Fruit fly (Drosophila melanogaster) whole organism, embryonic: ENCODE data around the gene VhaM9.7-d.

Experiments
- B-H2 ChIP-seq: fragments of 200-800 bp; sonication (Bioruptor generic); optimal IDR thresholded peaks from 2 replicates; lab custom pipeline; 2018; ENCODE audit warnings: missing biosample characterization, mild to moderate bottlenecking, missing genetic modification characterization
- CG10321 ChIP-seq: fragments of 200-800 bp; sonication (Bioruptor generic); IDR thresholded peaks from 2 replicates; pipeline ENCODE4 v1.3.6; 2022; ENCODE audit warnings: missing biosample characterization, missing genetic modification characterization
- CG1233 ChIP-seq: fragments of 200-800 bp; sonication (Bioruptor generic); optimal IDR thresholded peaks from 4 replicates; lab custom pipeline; 2018; ENCODE audit warnings: missing biosample characterization, mild to moderate bottlenecking, missing genetic modification characterization
- CG12744 ChIP-seq: fragments of 200-800 bp; sonication (Bioruptor generic); optimal IDR thresholded peaks from 2 replicates; lab custom pipeline; 2016; ENCODE audit warnings: missing biosample characterization, missing genetic modification characterization
- CG13287 ChIP-seq: fragments of 200-800 bp; sonication (Bioruptor generic); IDR thresholded peaks from 2 replicates; pipeline ENCODE4 v1.3.6; 2022; ENCODE audit warnings: missing biosample characterization, missing genetic modification characterization; ENCODE audit not compliant: partially characterized antibody
- CG14050 ChIP-seq: fragments of 200-800 bp; sonication (Bioruptor generic); IDR thresholded peaks from 3 replicates; pipeline ENCODE4 v1.3.6; 2022; ENCODE audit warnings: missing biosample characterization, missing genetic modification characterization
- CG15073 ChIP-seq: fragments of 200-800 bp; sonication (Bioruptor generic); optimal IDR thresholded peaks from 2 replicates; lab custom pipeline; 2016; ENCODE audit warnings: missing biosample characterization, missing genetic modification characterization
- CG15479 ChIP-seq: fragments of 200-800 bp; sonication (Bioruptor generic); optimal IDR thresholded peaks from 3 replicates; lab custom pipeline; 2019; ENCODE audit warnings: missing biosample characterization, mild to moderate bottlenecking, missing genetic modification characterization, moderate library complexity
- CG18619 ChIP-seq: fragments of 200-800 bp; sonication (Bioruptor generic); optimal IDR thresholded peaks from 3 replicates; lab custom pipeline; 2017; ENCODE audit warnings: missing biosample characterization, mild to moderate bottlenecking, missing genetic modification characterization
- CG2199 ChIP-seq: fragments of 200-800 bp; sonication (Bioruptor generic); IDR thresholded peaks from 3 replicates; pipeline ENCODE4 v1.3.6; 2022; ENCODE audit warnings: missing biosample characterization, missing genetic modification characterization
- CG30403 ChIP-seq: fragments of 200-800 bp; sonication (Bioruptor generic); optimal IDR thresholded peaks from 3 replicates; lab custom pipeline; 2016; ENCODE audit warnings: missing biosample characterization, missing genetic modification characterization
- CG3847 ChIP-seq: fragments of 200-800 bp; sonication (Bioruptor generic); IDR thresholded peaks from 2 replicates; pipeline ENCODE4 v1.3.6; 2022; ENCODE audit warnings: missing biosample characterization, missing genetic modification characterization
- CG5953 ChIP-seq: fragments of 200-800 bp; sonication (Bioruptor generic); IDR thresholded peaks from 2 replicates; pipeline ENCODE4 v1.3.6; 2022; ENCODE audit warnings: missing biosample characterization, missing genetic modification characterization
- CG6765 ChIP-seq: fragments of 200-800 bp; sonication (Bioruptor generic); optimal IDR thresholded peaks from 3 replicates; lab custom pipeline; 2017; ENCODE audit warnings: missing biosample characterization, mild to moderate bottlenecking, missing genetic modification characterization
- CG8290 ChIP-seq, 3 experiments: fragments of 200-800 bp; sonication (Bioruptor generic); optimal IDR thresholded peaks; 2 replicates each; lab custom pipeline; 2016 to 2019; ENCODE audit warnings: missing biosample characterization in 3 of 3, missing genetic modification characterization in 3 of 3, mild to moderate bottlenecking in 2 of 3, moderate library complexity in 1 of 3
- CG8388 ChIP-seq: fragments of 200-800 bp; sonication (Bioruptor generic); optimal IDR thresholded peaks from 2 replicates; lab custom pipeline; 2019; ENCODE audit warnings: missing biosample characterization, mild to moderate bottlenecking, missing genetic modification characterization, moderate library complexity
- CG8478 ChIP-seq: fragments of >200 bp; optimal IDR thresholded peaks from 2 replicates; lab custom pipeline; 2018
- CG8765 ChIP-seq: fragments of 200-800 bp; sonication (Bioruptor generic); IDR thresholded peaks from 2 replicates; pipeline ENCODE4 v1.3.6; 2022; ENCODE audit warnings: missing biosample characterization, missing genetic modification characterization
- CG9932 ChIP-seq: fragments of 200-800 bp; sonication (Bioruptor generic); IDR thresholded peaks from 2 replicates; pipeline ENCODE4 v1.3.6; 2022; ENCODE audit warnings: missing biosample characterization, missing genetic modification characterization
- CoRest ChIP-seq: fragments of 200-800 bp; sonication (Bioruptor generic); optimal IDR thresholded peaks from 3 replicates; lab custom pipeline; 2018; ENCODE audit warnings: missing biosample characterization, mild to moderate bottlenecking, missing genetic modification characterization, moderate library complexity
- CrebB ChIP-seq: fragments of 200-800 bp; sonication (Bioruptor generic); optimal IDR thresholded peaks from 3 replicates; lab custom pipeline; 2018; ENCODE audit warnings: missing biosample characterization, mild to moderate bottlenecking, missing genetic modification characterization
- Dll ChIP-seq: fragments of 200-800 bp; sonication (Bioruptor generic); IDR thresholded peaks from 4 replicates; pipeline ENCODE4 v1.3.6; 2022; ENCODE audit warnings: missing biosample characterization, missing genetic modification characterization; ENCODE audit not compliant: partially characterized antibody
- Dref ChIP-seq: fragments of 200-800 bp; sonication (Bioruptor generic); IDR thresholded peaks from 2 replicates; pipeline ENCODE4 v1.3.6; 2022; ENCODE audit warnings: missing biosample characterization, missing genetic modification characterization
- Eip74EF ChIP-seq, 2 experiments: fragments of 200-800 bp in 1 of 2; fragments of >200 bp in 1 of 2; sonication (Bioruptor generic) in 1 of 2; optimal IDR thresholded peaks; 2 replicates each; lab custom pipeline; 2017 to 2019; ENCODE audit warnings: missing biosample characterization in 2 of 2, missing genetic modification characterization in 2 of 2, mild to moderate bottlenecking in 1 of 2, moderate library complexity in 1 of 2
- Elba2 ChIP-seq: fragments of 200-800 bp; sonication (Bioruptor generic); optimal IDR thresholded peaks from 3 replicates; lab custom pipeline; 2016; ENCODE audit warnings: missing biosample characterization, missing genetic modification characterization
- Fer1 ChIP-seq: fragments of 200-800 bp; sonication (Bioruptor generic); optimal IDR thresholded peaks from 2 replicates; lab custom pipeline; 2017; ENCODE audit warnings: missing biosample characterization, mild to moderate bottlenecking, missing genetic modification characterization
- Hr3 ChIP-seq: fragments of 200-800 bp; sonication (Bioruptor generic); optimal IDR thresholded peaks from 3 replicates; lab custom pipeline; 2016; ENCODE audit warnings: missing biosample characterization, missing genetic modification characterization
- Hr51 ChIP-seq, 2 experiments: fragments of 200-800 bp; sonication (Bioruptor generic); optimal IDR thresholded peaks; 2 replicates in 1 of 2; 3 replicates in 1 of 2; lab custom pipeline; 2016 to 2018; ENCODE audit warnings: missing biosample characterization in 2 of 2, missing genetic modification characterization in 2 of 2, mild to moderate bottlenecking in 1 of 2, moderate library complexity in 1 of 2
- MBD-R2 ChIP-seq: fragments of 200-800 bp; sonication (Bioruptor generic); IDR thresholded peaks from 2 replicates; pipeline ENCODE4 v1.3.6; 2022; ENCODE audit warnings: missing biosample characterization, missing genetic modification characterization
- NC2β ChIP-seq: fragments of 200-800 bp; sonication (Bioruptor generic); optimal IDR thresholded peaks from 2 replicates; lab custom pipeline; 2016; ENCODE audit warnings: missing biosample characterization, missing genetic modification characterization
- Vsx1 ChIP-seq: fragments of 200-800 bp; sonication (Bioruptor generic); optimal IDR thresholded peaks from 2 replicates; lab custom pipeline; 2017; ENCODE audit warnings: missing biosample characterization, mild to moderate bottlenecking, missing genetic modification characterization, missing genetic modification reagents
- ab ChIP-seq: fragments of 200-800 bp; sonication (Bioruptor generic); optimal IDR thresholded peaks from 2 replicates; lab custom pipeline; 2016; ENCODE audit warnings: missing biosample characterization, missing genetic modification characterization
- ase ChIP-seq: fragments of 200-800 bp; sonication (Bioruptor generic); IDR thresholded peaks from 3 replicates; pipeline ENCODE4 v1.3.6; 2022; ENCODE audit warnings: missing biosample characterization, missing genetic modification characterization
- chm ChIP-seq: fragments of 200-800 bp; sonication (Bioruptor generic); IDR thresholded peaks from 2 replicates; pipeline ENCODE4 v1.3.6; 2022; ENCODE audit warnings: missing biosample characterization, missing genetic modification characterization
- dan ChIP-seq: fragments of 200-800 bp; sonication (Bioruptor generic); IDR thresholded peaks from 2 replicates; pipeline ENCODE4 v1.3.6; 2022; ENCODE audit warnings: missing biosample characterization, missing genetic modification characterization
- dimm ChIP-seq: fragments of 200-800 bp; sonication (Bioruptor generic); IDR thresholded peaks from 2 replicates; pipeline ENCODE4 v1.3.6; 2022; ENCODE audit warnings: missing biosample characterization, missing genetic modification characterization
- fd64A ChIP-seq: fragments of 200-800 bp; sonication (Bioruptor generic); optimal IDR thresholded peaks from 3 replicates; lab custom pipeline; 2018; ENCODE audit warnings: missing biosample characterization, mild to moderate bottlenecking, missing genetic modification characterization
- her ChIP-seq: fragments of 200-800 bp; sonication (Bioruptor generic); optimal IDR thresholded peaks from 2 replicates; lab custom pipeline; 2016; ENCODE audit warnings: missing biosample characterization, missing genetic modification characterization
- lmd ChIP-seq: fragments of 200-800 bp; sonication (Bioruptor generic); IDR thresholded peaks from 2 replicates; pipeline ENCODE4 v1.3.6; 2022; ENCODE audit warnings: missing biosample characterization, missing genetic modification characterization
- lola ChIP-seq, 3 experiments: fragments of >200 bp in 2 of 3; fragments of 200-800 bp in 1 of 3; sonication (Bioruptor generic) in 1 of 3; optimal IDR thresholded peaks; 2 replicates each; lab custom pipeline; 2017 to 2019; ENCODE audit warnings: missing biosample characterization in 3 of 3, missing genetic modification characterization in 3 of 3, mild to moderate bottlenecking in 1 of 3, moderate library complexity in 1 of 3
- pros ChIP-seq: fragments of 200-800 bp; sonication (Bioruptor generic); optimal IDR thresholded peaks from 3 replicates; lab custom pipeline; 2019; ENCODE audit warnings: missing biosample characterization, mild to moderate bottlenecking, missing genetic modification characterization, moderate library complexity
- sisA ChIP-seq: fragments of 200-800 bp; sonication (Bioruptor generic); IDR thresholded peaks from 2 replicates; pipeline ENCODE4 v1.3.6; 2022; ENCODE audit warnings: missing biosample characterization, missing genetic modification characterization
- stwl ChIP-seq: fragments of 200-800 bp; sonication (Bioruptor generic); optimal IDR thresholded peaks from 3 replicates; lab custom pipeline; 2018; ENCODE audit warnings: missing biosample characterization, mild to moderate bottlenecking, missing genetic modification characterization, moderate library complexity
- tgo ChIP-seq: fragments of 200-800 bp; sonication (Bioruptor generic); IDR thresholded peaks from 3 replicates; pipeline ENCODE4 v1.3.6; 2022; ENCODE audit warnings: missing biosample characterization, missing genetic modification characterization
- twi ChIP-seq: fragments of 200-800 bp; optimal IDR thresholded peaks from 2 replicates; lab custom pipeline; 2019; ENCODE audit warnings: missing biosample characterization, mild to moderate bottlenecking, missing genetic modification characterization, moderate library complexity
- unpg ChIP-seq: fragments of 200-800 bp; sonication (Bioruptor generic); optimal IDR thresholded peaks from 3 replicates; lab custom pipeline; 2018; ENCODE audit warnings: missing biosample characterization, mild to moderate bottlenecking, missing genetic modification characterization, moderate library complexity
- vnd ChIP-seq: fragments of 200-800 bp; sonication (Bioruptor generic); IDR thresholded peaks from 3 replicates; pipeline ENCODE4 v1.3.6; 2022; ENCODE audit warnings: missing biosample characterization, missing genetic modification characterization; ENCODE audit not compliant: partially characterized antibody

The VhaM9.7-d gene

DNA sequence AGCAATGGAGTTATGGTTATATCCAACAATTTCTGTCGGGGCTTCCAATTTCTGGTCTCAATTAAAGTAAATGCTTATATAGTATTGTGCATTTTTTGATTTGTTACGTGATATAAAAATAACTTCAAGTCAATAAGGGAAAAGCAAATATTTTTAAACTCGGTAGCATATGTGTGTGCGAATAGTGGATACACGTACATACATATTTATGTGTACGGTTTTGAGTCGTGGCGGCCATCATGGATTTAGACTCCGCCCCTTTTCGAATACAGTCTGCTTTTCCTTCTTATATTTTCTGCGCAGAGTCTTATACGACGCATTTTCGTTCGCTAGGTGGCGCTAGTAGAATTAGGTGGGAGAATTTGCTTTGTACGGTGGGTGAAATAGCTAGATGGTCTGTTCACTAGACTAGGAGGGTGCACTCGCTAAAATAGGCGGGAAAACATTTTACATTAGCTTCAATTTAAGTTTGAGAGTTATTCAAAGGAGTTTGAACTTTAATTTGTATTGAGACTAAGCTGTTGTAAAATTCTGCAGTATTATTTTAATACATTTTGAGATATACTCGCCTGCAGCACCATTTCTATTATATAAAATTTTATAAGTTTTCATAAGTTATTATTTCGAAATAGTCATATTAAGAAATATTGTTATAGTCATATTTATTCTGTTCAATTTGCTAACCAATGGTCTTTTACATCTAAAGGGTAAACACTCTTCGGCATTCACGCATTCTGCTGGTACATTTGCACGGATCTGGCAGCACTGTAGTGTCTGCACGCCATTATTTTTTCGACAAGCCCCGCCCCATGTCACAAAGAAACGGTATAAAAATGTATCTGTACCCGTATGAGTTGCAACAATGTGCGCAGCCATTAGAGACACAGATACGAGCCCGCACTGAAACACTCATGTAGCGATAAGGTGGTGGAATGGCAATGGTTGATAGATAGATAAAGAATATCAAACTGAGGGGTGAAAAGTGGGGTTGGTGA, 5.3 kb upstream of the VhaM9.7-d start (continued):
- TF ChIP-seq her (GFP tag; lab: Kevin White, UChicago): no peak
- no peak; the same call in none of the 2 replicates for TF ChIP-seq CG5953
- no peak for TF ChIP-seq dan (GFP tag; lab: Robert Waterston, UW)
- TF ChIP-seq stwl (tag; lab: Kevin White, UChicago): no peak
- peak; percentile 31; the same call in 1 of the 3 replicates for TF ChIP-seq CG14050 (GFP tag; lab: Robert Waterston, UW)
- TF ChIP-seq CG1233 (GFP tag; lab: Kevin White, UChicago): peak; percentile 68
- TF ChIP-seq twi (tag; lab: Kevin White, UChicago): peak; percentile 15
- TF ChIP-seq CG10321 (GFP tag; lab: Robert Waterston, UW): no peak; the same call in 1 of the 2 replicates
- TF ChIP-seq vnd: no peak
- TF ChIP-seq CG15479 (GFP tag; lab: Kevin White, UChicago): peak; percentile 99
- no peak for TF ChIP-seq Eip74EF (GFP tag; optimal IDR thresholded peaks at IDR 0.05; lab: Kevin White, UChicago)
- TF ChIP-seq CG3847: peak; percentile 56; the same call in 1 of the 2 replicates
- peak; percentile 66 for TF ChIP-seq tgo (GFP tag; lab: Robert Waterston, UW)
- TF ChIP-seq NC2β (GFP tag; lab: Kevin White, UChicago): no peak
- peak; percentile 40; the same call in 1 of the 3 replicates for TF ChIP-seq CG2199 (GFP tag; lab: Robert Waterston, UW)
- peak; percentile 52 for TF ChIP-seq CG9932 (GFP tag; lab: Robert Waterston, UW)
- TF ChIP-seq CG6765 (GFP tag; lab: Kevin White, UChicago): peak; percentile 55
- TF ChIP-seq CG30403: peak; percentile 71
- peak in 1 of 3 experiments; percentile 78 for TF ChIP-seq lola (GFP tag; optimal IDR thresholded peaks at IDR 0.05; lab: Kevin White, UChicago)
- TF ChIP-seq CG8388: peak; percentile 68
- TF ChIP-seq chm (GFP tag; lab: Robert Waterston, UW): peak; percentile 35
- TF ChIP-seq Fer1 (GFP tag; lab: Kevin White, UChicago): no peak
- peak; percentile 30; the same call in 1 of the 2 replicates for TF ChIP-seq MBD-R2 (GFP tag; lab: Robert Waterston, UW)
- TF ChIP-seq lmd (GFP tag; lab: Robert Waterston, UW): peak; percentile 56; the same call in 1 of the 2 replicates
- peak; percentile 35; the same call in 1 of the 2 replicates for TF ChIP-seq sisA
- TF ChIP-seq Dref (GFP tag; lab: Robert Waterston, UW): no peak
- TF ChIP-seq CG8290 (GFP tag; optimal IDR thresholded peaks at IDR 0.05; lab: Kevin White, UChicago): peak; percentile 23
- no peak for TF ChIP-seq CG8290 (tag; optimal IDR thresholded peaks at IDR 0.05; lab: Kevin White, UChicago)
- TF ChIP-seq B-H2 (GFP tag; lab: Kevin White, UChicago): peak; percentile 61
- peak in 1 of 2 experiments; percentile 41 for TF ChIP-seq Hr51 (GFP tag; optimal IDR thresholded peaks at IDR 0.05; lab: Kevin White, UChicago)
- no peak for TF ChIP-seq CG15073 (GFP tag; lab: Kevin White, UChicago)
- no peak for TF ChIP-seq dimm (GFP tag; lab: Robert Waterston, UW)
- 0 out of 2 replicates have a peak, but pooled peaks have one; percentile 30 for TF ChIP-seq CG8765 (GFP tag; lab: Robert Waterston, UW)
- peak; percentile 83 for TF ChIP-seq unpg (GFP tag; lab: Kevin White, UChicago)
- peak; percentile 1 for TF ChIP-seq CrebB (tag; lab: Kevin White, UChicago)
- TF ChIP-seq ab: no peak
- no peak for TF ChIP-seq Dll (GFP tag; lab: Robert Waterston, UW)
- TF ChIP-seq ase: peak; percentile 48; the same call in 1 of the 3 replicates
- no peak for TF ChIP-seq CG13287 (GFP tag; lab: Robert Waterston, UW)
- TF ChIP-seq fd64A (GFP tag; lab: Kevin White, UChicago): no peak
- TF ChIP-seq Hr3: peak; percentile 53
- TF ChIP-seq pros (GFP tag; lab: Kevin White, UChicago): no peak
- TF ChIP-seq CG18619 (GFP tag; lab: Kevin White, UChicago): peak; percentile 70
- TF ChIP-seq Vsx1: peak; percentile 90
- TF ChIP-seq CG12744 (GFP tag; lab: Kevin White, UChicago): no peak
- TF ChIP-seq CG8478: no peak
- peak; percentile 83 for TF ChIP-seq CoRest
- no peak for TF ChIP-seq Elba2
